Worm (Caenorhabditis elegans) whole organism, L4/young adult: ENCODE measurements around the gene acbp-5.

Experiments
- W03F9.2 ChIP-seq: fragments of 150-350 bp; optimal IDR thresholded peaks from 2 replicates; lab custom pipeline; 2014; ENCODE audit warnings: missing biosample characterization, missing genetic modification characterization
- him-1 ChIP-seq: sonication (generic microtip); optimal IDR thresholded peaks from 2 replicates; lab custom pipeline; 2016; ENCODE audit warnings: missing genotype, missing genetic modification reagents, missing genetic modification characterization, missing compliant biosample characterization

- TF ChIP-seq him-1 (tag; lab: Kevin White, UChicago): no peak
- TF ChIP-seq W03F9.2: no peak
Measured at ce11 chrIII:13606016-13606530, 35.4 kb downstream of the acbp-5 start, which contains the start of gene act-5.
